Fruit fly (Drosophila melanogaster) whole organism, embryonic: Measurements from ENCODE around the gene Plc21C.
A peak's percentile ranks its signal among the peaks of the same experiment; 100 is the strongest.

ENCODE experiments used
- Aef1 ChIP-seq: fragments of 200-800 bp; sonication (Bioruptor generic); IDR thresholded peaks from 3 replicates; pipeline ENCODE4 v1.3.6; 2022; ENCODE audit warnings: missing biosample characterization, missing genetic modification characterization
- CG10147 ChIP-seq: fragments of 200-800 bp; sonication (Bioruptor generic); optimal IDR thresholded peaks from 2 replicates; lab custom pipeline; 2019; ENCODE audit warnings: missing biosample characterization, mild to moderate bottlenecking, missing genetic modification characterization, moderate library complexity
- CG11560 ChIP-seq: fragments of 200-800 bp; sonication (Bioruptor generic); IDR thresholded peaks from 3 replicates; pipeline ENCODE4 v1.3.6; 2022; ENCODE audit warnings: missing biosample characterization, missing genetic modification characterization
- CG11695 ChIP-seq: fragments of 200-800 bp; sonication (Bioruptor generic); IDR thresholded peaks from 3 replicates; pipeline ENCODE4 v1.3.6; 2022; ENCODE audit warnings: missing biosample characterization, missing genetic modification characterization
- CG14667 ChIP-seq: fragments of 200-800 bp; sonication (Bioruptor generic); IDR thresholded peaks from 2 replicates; pipeline ENCODE4 v1.3.6; 2022; ENCODE audit warnings: missing biosample characterization, missing genetic modification characterization
- CG15269 ChIP-seq: fragments of 200-800 bp; sonication (Bioruptor generic); optimal IDR thresholded peaks from 2 replicates; lab custom pipeline; 2018; ENCODE audit warnings: missing biosample characterization, mild to moderate bottlenecking, missing genetic modification characterization, moderate library complexity
- CG17385 ChIP-seq: fragments of 200-800 bp; sonication (Bioruptor generic); optimal IDR thresholded peaks from 3 replicates; lab custom pipeline; 2018; ENCODE audit warnings: missing biosample characterization, mild to moderate bottlenecking, missing genetic modification characterization
- CG17568 ChIP-seq: fragments of 200-800 bp; sonication (Bioruptor generic); optimal IDR thresholded peaks from 2 replicates; lab custom pipeline; 2018; ENCODE audit warnings: missing biosample characterization, mild to moderate bottlenecking, missing genetic modification characterization, moderate library complexity
- CG18476 ChIP-seq: fragments of 200-800 bp; sonication (Bioruptor generic); optimal IDR thresholded peaks from 2 replicates; lab custom pipeline; 2016; ENCODE audit warnings: missing biosample characterization, mild to moderate bottlenecking, missing genetic modification characterization
- CG30403 ChIP-seq: fragments of 200-800 bp; sonication (Bioruptor generic); optimal IDR thresholded peaks from 3 replicates; lab custom pipeline; 2016; ENCODE audit warnings: missing biosample characterization, missing genetic modification characterization
- CG31224 ChIP-seq: fragments of 200-800 bp; sonication (Bioruptor generic); IDR thresholded peaks from 2 replicates; pipeline ENCODE4 v1.3.6; 2022; ENCODE audit warnings: missing biosample characterization, missing genetic modification characterization
- CG4707 ChIP-seq: fragments of 200-800 bp; sonication (Bioruptor generic); optimal IDR thresholded peaks from 2 replicates; lab custom pipeline; 2018; ENCODE audit warnings: missing biosample characterization, mild to moderate bottlenecking, missing genetic modification characterization, moderate library complexity
- CG7556 ChIP-seq: fragments of 200-800 bp; sonication (Bioruptor generic); optimal IDR thresholded peaks from 2 replicates; lab custom pipeline; 2017; ENCODE audit warnings: missing biosample characterization, mild to moderate bottlenecking, missing genetic modification characterization
- CG8290 ChIP-seq, 3 experiments: fragments of 200-800 bp; sonication (Bioruptor generic); optimal IDR thresholded peaks; 2 replicates each; lab custom pipeline; 2016 to 2019; ENCODE audit warnings: missing biosample characterization in 3 of 3, missing genetic modification characterization in 3 of 3, mild to moderate bottlenecking in 2 of 3, moderate library complexity in 1 of 3
- CG8765 ChIP-seq: fragments of 200-800 bp; sonication (Bioruptor generic); IDR thresholded peaks from 2 replicates; pipeline ENCODE4 v1.3.6; 2022; ENCODE audit warnings: missing biosample characterization, missing genetic modification characterization
- Dp ChIP-seq: fragments of 200-800 bp; sonication (Bioruptor generic); optimal IDR thresholded peaks from 2 replicates; lab custom pipeline; 2018; ENCODE audit warnings: missing biosample characterization, mild to moderate bottlenecking, missing genetic modification characterization, moderate library complexity
- E2f1 ChIP-seq: fragments of 200-800 bp; sonication (Bioruptor generic); IDR thresholded peaks from 2 replicates; pipeline ENCODE4 v1.3.6; 2022; ENCODE audit warnings: missing biosample characterization, missing genetic modification characterization
- Eip74EF ChIP-seq, 2 experiments: fragments of 200-800 bp in 1 of 2; fragments of >200 bp in 1 of 2; sonication (Bioruptor generic) in 1 of 2; optimal IDR thresholded peaks; 2 replicates each; lab custom pipeline; 2017 to 2019; ENCODE audit warnings: missing biosample characterization in 2 of 2, missing genetic modification characterization in 2 of 2, mild to moderate bottlenecking in 1 of 2, moderate library complexity in 1 of 2
- Fer3 ChIP-seq: fragments of 200-800 bp; sonication (Bioruptor generic); optimal IDR thresholded peaks from 2 replicates; lab custom pipeline; 2018; ENCODE audit warnings: missing biosample characterization, mild to moderate bottlenecking, missing genetic modification characterization, moderate library complexity
- HHEX ChIP-seq: fragments of 200-800 bp; sonication (Bioruptor generic); optimal IDR thresholded peaks from 3 replicates; lab custom pipeline; 2017; ENCODE audit warnings: missing biosample characterization, mild to moderate bottlenecking, missing genetic modification characterization, missing genetic modification reagents
- Hr3 ChIP-seq: fragments of 200-800 bp; sonication (Bioruptor generic); optimal IDR thresholded peaks from 3 replicates; lab custom pipeline; 2016; ENCODE audit warnings: missing biosample characterization, missing genetic modification characterization
- Lim3 ChIP-seq: fragments of 200-800 bp; sonication (Bioruptor generic); IDR thresholded peaks from 2 replicates; pipeline ENCODE4 v1.3.6; 2022; ENCODE audit warnings: missing biosample characterization, missing genetic modification characterization
- Med ChIP-seq: fragments of 200-800 bp; sonication (Bioruptor generic); peaks from one replicate; lab custom pipeline; 2016; ENCODE audit warnings: missing biosample characterization, missing genetic modification characterization, mild to moderate bottlenecking, inconsistent platforms, moderate library complexity
- Mrtf ChIP-seq: fragments of 200-800 bp; sonication (Bioruptor generic); IDR thresholded peaks from 3 replicates; pipeline ENCODE4 v1.3.6; 2022; ENCODE audit warnings: missing biosample characterization, missing genetic modification characterization
- Optix ChIP-seq: fragments of 200-800 bp; sonication (Bioruptor generic); IDR thresholded peaks from 3 replicates; pipeline ENCODE4 v1.3.6; 2022; ENCODE audit warnings: missing biosample characterization, missing genetic modification characterization
- PHDP ChIP-seq: fragments of 200-800 bp; sonication (Bioruptor generic); optimal IDR thresholded peaks from 3 replicates; lab custom pipeline; 2018; ENCODE audit warnings: missing biosample characterization, mild to moderate bottlenecking, missing genetic modification characterization, moderate library complexity
- bbx ChIP-seq: fragments of 200-800 bp; sonication (Bioruptor generic); IDR thresholded peaks from 2 replicates; pipeline ENCODE4 v1.3.6; 2022; ENCODE audit warnings: missing biosample characterization, missing genetic modification characterization; ENCODE audit not compliant: partially characterized antibody
- cad ChIP-seq: fragments of >200 bp; optimal IDR thresholded peaks from 2 replicates; lab custom pipeline; 2017; ENCODE audit warnings: missing biosample characterization, missing genetic modification characterization
- cwo ChIP-seq: fragments of 200-800 bp; sonication (Bioruptor generic); optimal IDR thresholded peaks from 3 replicates; lab custom pipeline; 2017; ENCODE audit warnings: missing biosample characterization, missing genetic modification characterization, mild to moderate bottlenecking, moderate library complexity, missing genetic modification reagents
- danr ChIP-seq: fragments of 200-800 bp; sonication (Bioruptor generic); IDR thresholded peaks from 2 replicates; pipeline ENCODE4 v1.3.6; 2022; ENCODE audit warnings: missing biosample characterization, missing genetic modification characterization
- dati ChIP-seq: fragments of 200-800 bp; sonication (Bioruptor generic); IDR thresholded peaks from 2 replicates; pipeline ENCODE4 v1.3.6; 2022; ENCODE audit warnings: missing biosample characterization, missing genetic modification characterization
- dpn ChIP-seq, 2 experiments: fragments of 200-800 bp; sonication (Bioruptor generic); optimal IDR thresholded peaks; 3 replicates each; lab custom pipeline; 2016; ENCODE audit warnings: missing biosample characterization in 2 of 2, missing genetic modification characterization in 2 of 2
- jumu ChIP-seq: fragments of 200-800 bp; sonication (Bioruptor generic); optimal IDR thresholded peaks from 3 replicates; lab custom pipeline; 2016; ENCODE audit warnings: missing biosample characterization, missing genetic modification characterization
- ken ChIP-seq: fragments of 200-800 bp; sonication (Bioruptor generic); IDR thresholded peaks from 3 replicates; pipeline ENCODE4 v1.3.6; 2022; ENCODE audit warnings: missing biosample characterization, missing genetic modification characterization
- lilli ChIP-seq: fragments of 200-800 bp; sonication (Bioruptor generic); optimal IDR thresholded peaks from 3 replicates; lab custom pipeline; 2016; ENCODE audit warnings: missing biosample characterization, missing genetic modification characterization
- mld ChIP-seq: fragments of 200-800 bp; sonication (Bioruptor generic); IDR thresholded peaks from 3 replicates; pipeline ENCODE4 v1.3.6; 2022; ENCODE audit warnings: missing biosample characterization, missing genetic modification characterization; ENCODE audit not compliant: partially characterized antibody
- pan ChIP-seq, 4 experiments: fragments of >200 bp in 3 of 4; fragments of 200-800 bp in 1 of 4; sonication (Bioruptor generic) in 1 of 4; optimal IDR thresholded peaks in 3 of 4; IDR thresholded peaks in 1 of 4; 2 replicates each; pipeline versions ENCODE4 v1.3.6 to Lab custom; 2017 to 2022; ENCODE audit warnings: missing biosample characterization in 2 of 4, missing genetic modification characterization in 2 of 4, mixed read lengths in 1 of 4
- sens ChIP-seq: fragments of 200-800 bp; sonication (Bioruptor generic); peaks from one replicate; lab custom pipeline; 2016; ENCODE audit warnings: missing biosample characterization, missing genetic modification characterization
- sim ChIP-seq: fragments of 200-800 bp; sonication (Bioruptor generic); IDR thresholded peaks from 2 replicates; pipeline ENCODE4 v1.3.6; 2022; ENCODE audit warnings: missing biosample characterization, missing genetic modification characterization
- slp2 ChIP-seq: fragments of 200-800 bp; sonication (Bioruptor generic); optimal IDR thresholded peaks from 2 replicates; lab custom pipeline; 2016; ENCODE audit warnings: missing biosample characterization, missing genetic modification characterization
- stwl ChIP-seq: fragments of 200-800 bp; sonication (Bioruptor generic); optimal IDR thresholded peaks from 3 replicates; lab custom pipeline; 2018; ENCODE audit warnings: missing biosample characterization, mild to moderate bottlenecking, missing genetic modification characterization, moderate library complexity
- sug ChIP-seq: fragments of 200-800 bp; optimal IDR thresholded peaks from 2 replicates; lab custom pipeline; 2019; ENCODE audit warnings: missing biosample characterization, mild to moderate bottlenecking, missing genetic modification characterization, moderate library complexity
- z ChIP-seq: fragments of 200-800 bp; sonication (Bioruptor generic); IDR thresholded peaks from 3 replicates; pipeline ENCODE4 v1.3.6; 2022; ENCODE audit warnings: missing biosample characterization, missing genetic modification characterization

Gene Plc21C

DNA sequence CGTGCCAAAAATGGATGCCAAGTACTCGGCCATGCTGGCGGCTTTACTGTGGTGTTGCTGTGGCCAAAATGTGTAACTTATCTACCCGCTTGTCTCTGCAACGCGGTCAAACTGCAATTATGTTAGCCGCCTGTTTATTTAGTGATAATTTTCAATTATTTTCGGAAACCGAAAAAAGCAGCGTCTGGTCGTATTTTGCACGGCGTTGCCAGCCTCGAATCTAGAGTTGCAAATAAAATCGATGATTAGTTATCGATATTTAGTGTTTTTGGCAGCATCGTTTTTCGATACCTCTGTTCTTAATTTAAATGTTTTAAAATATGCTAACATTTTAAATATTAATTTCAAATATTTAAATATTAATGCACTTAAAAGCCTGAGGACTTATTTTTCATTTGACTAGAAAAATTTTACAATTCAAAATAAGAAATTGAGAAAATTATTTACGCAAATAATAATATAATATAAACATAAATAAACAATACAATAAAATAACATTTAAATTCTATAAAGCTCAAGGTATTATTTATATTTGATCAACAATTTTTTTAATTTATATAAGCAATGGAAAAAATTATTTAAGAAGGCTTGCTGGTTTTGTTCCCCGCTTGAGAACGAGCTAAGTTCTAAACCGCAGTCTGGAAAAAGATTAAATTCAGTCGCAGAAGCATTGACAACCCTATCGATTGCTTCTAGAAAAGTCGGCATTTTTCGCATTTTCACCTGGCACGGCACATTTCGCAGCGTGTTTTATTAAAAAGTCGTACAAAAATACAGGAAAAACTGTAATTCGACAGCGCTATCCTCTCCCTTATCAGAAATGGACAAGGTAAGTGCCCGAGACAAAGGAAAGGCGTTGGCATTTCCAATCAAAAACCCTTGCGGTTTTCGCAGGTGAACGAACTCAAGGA is 11.0 kb upstream of the Plc21C start, which contains the start of the genes U2af38 and Stip1 (continued):
- peak in 1 of 2 experiments; percentile 2 for TF ChIP-seq dpn (GFP tag; optimal IDR thresholded peaks at IDR 0.05; lab: Kevin White, UChicago)
- TF ChIP-seq bbx: peak; percentile 66
- peak; percentile 42 for TF ChIP-seq stwl (tag; lab: Kevin White, UChicago)
- TF ChIP-seq CG17385 (GFP tag; lab: Kevin White, UChicago): no peak
- TF ChIP-seq ken (GFP tag; lab: Robert Waterston, UW): 0 out of 3 replicates have a peak, but pooled peaks have one; percentile 34
- no peak for TF ChIP-seq slp2 (GFP tag; lab: Kevin White, UChicago)

DNA sequence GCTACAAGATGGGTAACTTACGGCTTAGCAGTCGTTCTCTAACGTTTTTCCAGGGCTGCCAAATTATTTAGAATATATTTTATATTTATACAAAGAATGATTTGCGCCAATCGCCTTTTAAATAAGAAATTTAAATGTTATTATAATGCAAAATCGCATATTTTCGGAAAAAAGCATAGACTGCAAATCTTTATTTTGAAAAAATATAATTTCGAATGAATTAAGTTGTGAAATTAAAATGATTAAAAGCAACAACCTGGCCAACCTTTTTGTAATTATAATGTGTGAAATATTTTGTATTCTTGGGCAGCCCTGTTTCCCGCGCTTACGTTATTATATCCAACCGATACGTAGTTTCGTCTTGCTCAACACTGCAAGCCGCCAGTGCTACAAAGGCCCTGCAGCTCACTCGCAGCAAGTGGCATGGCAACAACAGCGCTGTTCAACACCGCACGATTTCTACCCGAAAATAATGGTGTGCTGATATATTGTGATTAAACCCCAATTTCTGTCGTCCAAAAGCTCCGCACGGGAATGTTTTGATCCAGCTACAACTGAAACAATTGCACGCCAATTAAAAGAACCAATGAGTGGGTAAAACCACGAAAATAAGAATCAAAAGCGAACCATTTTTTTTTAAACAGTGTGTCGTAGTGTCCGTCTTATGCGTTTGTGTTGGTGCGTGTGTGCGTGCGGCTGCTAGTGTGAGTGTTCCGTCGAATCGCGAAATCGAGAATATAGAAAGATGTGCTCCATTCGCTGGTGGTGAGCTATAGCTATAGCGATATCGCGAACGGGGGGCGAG is 8.1 kb upstream of the Plc21C start, which contains the start of gene Pi3K21B:
Gene Pi3K21B, plus strand, starts transcription at position 401 of the 805 bp plus-strand sequence.
- TF ChIP-seq pan (optimal IDR thresholded peaks at IDR 0.05; lab: Kevin White, UChicago): no peak
- peak in 1 of 2 experiments; percentile 75 for TF ChIP-seq pan (GFP tag; optimal IDR thresholded peaks at IDR 0.05 in 1 of 2, IDR thresholded peaks at IDR 0.05 in 1 of 2)
- TF ChIP-seq CG10147: peak; percentile 88
- peak; percentile 88 for TF ChIP-seq Aef1 (GFP tag; lab: Robert Waterston, UW)
- TF ChIP-seq CG8290 (GFP tag; optimal IDR thresholded peaks at IDR 0.05; lab: Kevin White, UChicago): peak; percentile 86
- peak in 1 of 2 experiments; percentile 96 for TF ChIP-seq CG8290 (tag; optimal IDR thresholded peaks at IDR 0.05; lab: Kevin White, UChicago)
- peak; percentile 99 for TF ChIP-seq Med (GFP tag; lab: Kevin White, UChicago)
- TF ChIP-seq Mrtf (GFP tag; lab: Robert Waterston, UW): no peak; the same call in none of the 3 replicates
- TF ChIP-seq lilli (GFP tag; lab: Kevin White, UChicago): peak; percentile 95
- TF ChIP-seq CG18476: peak; percentile 79
- peak; percentile 92 for TF ChIP-seq sug (tag; lab: Kevin White, UChicago)
- TF ChIP-seq HHEX: peak; percentile 85
- peak; percentile 93 for TF ChIP-seq jumu (GFP tag; lab: Kevin White, UChicago)
- peak; percentile 67 for TF ChIP-seq CG31224 (GFP tag; lab: Robert Waterston, UW)
- no peak for TF ChIP-seq Lim3 (GFP tag; lab: Robert Waterston, UW)
- TF ChIP-seq cwo (GFP tag; lab: Kevin White, UChicago): peak; percentile 69
- peak; percentile 59 for TF ChIP-seq CG8765
- TF ChIP-seq E2f1: peak; percentile 75
- peak; percentile 93 for TF ChIP-seq CG15269 (tag; lab: Kevin White, UChicago)
- peak; percentile 80 for TF ChIP-seq CG11695 (GFP tag; lab: Robert Waterston, UW)
- no peak for TF ChIP-seq mld (GFP tag; lab: Robert Waterston, UW)
- peak; percentile 89 for TF ChIP-seq PHDP (tag; lab: Kevin White, UChicago)
- TF ChIP-seq Optix (GFP tag; lab: Robert Waterston, UW): peak; percentile 59; the same call in 1 of the 3 replicates
- TF ChIP-seq z (GFP tag; lab: Robert Waterston, UW): no peak
- peak; percentile 66 for TF ChIP-seq CG14667
- peak; percentile 96 for TF ChIP-seq CG30403 (GFP tag; lab: Kevin White, UChicago)
- peak; percentile 87 for TF ChIP-seq Dp
- TF ChIP-seq CG17568 (GFP tag; lab: Kevin White, UChicago): peak; percentile 2
- peak; percentile 78 for TF ChIP-seq CG11560 (tag; lab: Robert Waterston, UW)
- peak in 1 of 2 experiments; percentile 65 for TF ChIP-seq Eip74EF (GFP tag; optimal IDR thresholded peaks at IDR 0.05; lab: Kevin White, UChicago)
- TF ChIP-seq CG4707: peak; percentile 37
- peak; percentile 93 for TF ChIP-seq Hr3 (GFP tag; lab: Kevin White, UChicago)
- peak; percentile 78 for TF ChIP-seq slp2 (GFP tag; lab: Kevin White, UChicago)
- no peak for TF ChIP-seq cad (GFP tag; lab: Kevin White, UChicago)
- TF ChIP-seq danr: 0 out of 2 replicates have a peak, but pooled peaks have one; percentile 31
- TF ChIP-seq dati (GFP tag; lab: Robert Waterston, UW): 0 out of 2 replicates have a peak, but pooled peaks have one; percentile 13
- TF ChIP-seq sens (GFP tag; lab: Kevin White, UChicago): peak; percentile 96
- TF ChIP-seq sim (GFP tag; lab: Robert Waterston, UW): no peak
- TF ChIP-seq CG7556: peak; percentile 93
- peak; percentile 89 for TF ChIP-seq Fer3 (tag; lab: Kevin White, UChicago)
